Worm (Caenorhabditis elegans) whole organism, mixed stage, embryonic: ENCODE data around the gene dpy-18.

Experiments used
- M03D4.4 ChIP-seq: sonication (generic microtip); optimal IDR thresholded peaks from 2 replicates; lab custom pipeline; 2017; ENCODE audit warnings: mild to moderate bottlenecking, missing genetic modification characterization, missing compliant biosample characterization
- ceh-39 ChIP-seq: fragments of 150-350 bp; optimal IDR thresholded peaks from 2 replicates; lab custom pipeline; 2014; ENCODE audit warnings: missing biosample characterization, missing genetic modification characterization
- ceh-43 ChIP-seq: fragments of 200-800 bp; sonication (Bioruptor generic); optimal IDR thresholded peaks from 2 replicates; lab custom pipeline; 2018; ENCODE audit warnings: mild to moderate bottlenecking, missing genetic modification characterization, moderate library complexity, missing compliant biosample characterization
- ceh-83 ChIP-seq: fragments of 200-800 bp; sonication (Bioruptor generic); optimal IDR thresholded peaks from 2 replicates; lab custom pipeline; 2018; ENCODE audit warnings: mild to moderate bottlenecking, missing genetic modification characterization, missing compliant biosample characterization
- ces-1 ChIP-seq: fragments of 150-350 bp; optimal IDR thresholded peaks from 2 replicates; lab custom pipeline; 2014; ENCODE audit warnings: missing biosample characterization, missing genetic modification reagents, missing genetic modification characterization
- cnd-1 ChIP-seq: fragments of 200-800 bp; sonication (Bioruptor generic); optimal IDR thresholded peaks from 2 replicates; lab custom pipeline; 2018; ENCODE audit warnings: mild to moderate bottlenecking, missing genetic modification characterization, missing compliant biosample characterization
- drap-1 ChIP-seq: fragments of 200-800 bp; sonication (Bioruptor generic); optimal IDR thresholded peaks from 3 replicates; lab custom pipeline; 2018; ENCODE audit warnings: mild to moderate bottlenecking, missing genetic modification characterization, missing compliant biosample characterization
- elt-1 ChIP-seq: sonication (generic microtip); optimal IDR thresholded peaks from 2 replicates; lab custom pipeline; 2017; ENCODE audit warnings: missing genetic modification characterization, mild to moderate bottlenecking, missing compliant biosample characterization, antibody characterized with exemption, moderate library complexity, borderline replicate concordance; ENCODE audit not compliant: insufficient read depth
- elt-3 ChIP-seq: fragments of 150-350 bp; optimal IDR thresholded peaks from 2 replicates; lab custom pipeline; 2014; ENCODE audit warnings: missing biosample characterization, missing genetic modification characterization
- ham-2 ChIP-seq: fragments of 200-800 bp; sonication (Bioruptor generic); optimal IDR thresholded peaks from 2 replicates; lab custom pipeline; 2018; ENCODE audit warnings: mild to moderate bottlenecking, missing genetic modification characterization, missing compliant biosample characterization
- hlh-1 ChIP-seq: fragments of 150-350 bp; optimal IDR thresholded peaks from 2 replicates; lab custom pipeline; 2014; ENCODE audit warnings: missing biosample characterization, missing genetic modification reagents, missing genetic modification characterization
- lin-13 ChIP-seq: fragments of 150-350 bp; optimal IDR thresholded peaks from 2 replicates; lab custom pipeline; 2014; ENCODE audit warnings: missing biosample characterization, missing genetic modification characterization
- mls-2 ChIP-seq: sonication (generic microtip); optimal IDR thresholded peaks from 2 replicates; lab custom pipeline; 2016; ENCODE audit warnings: mild to moderate bottlenecking, missing genetic modification characterization, moderate library complexity, missing compliant biosample characterization
- nhr-2 ChIP-seq: fragments of 150-350 bp; optimal IDR thresholded peaks from 2 replicates; lab custom pipeline; 2014; ENCODE audit warnings: missing biosample characterization, missing genetic modification characterization
- nhr-237 ChIP-seq: fragments of 150-350 bp; optimal IDR thresholded peaks from 2 replicates; lab custom pipeline; 2014; ENCODE audit warnings: missing biosample characterization, missing genetic modification characterization
- nhr-28 ChIP-seq: fragments of 150-350 bp; optimal IDR thresholded peaks from 2 replicates; lab custom pipeline; 2014; ENCODE audit warnings: missing biosample characterization, missing genetic modification characterization
- nhr-76 ChIP-seq: sonication (generic microtip); optimal IDR thresholded peaks from 2 replicates; lab custom pipeline; 2017; ENCODE audit warnings: missing biosample characterization, missing genetic modification characterization
- pha-4 ChIP-seq: fragments of 150-350 bp; optimal IDR thresholded peaks from 2 replicates; lab custom pipeline; 2018; ENCODE audit warnings: missing biosample characterization, missing genetic modification reagents, missing genetic modification characterization
- snpc-4 ChIP-seq: fragments of 150-350 bp; optimal IDR thresholded peaks from 2 replicates; lab custom pipeline; 2014; ENCODE audit warnings: missing biosample characterization, missing genetic modification characterization
- sptf-1 ChIP-seq: sonication (generic microtip); optimal IDR thresholded peaks from 2 replicates; lab custom pipeline; 2017; ENCODE audit warnings: mild to moderate bottlenecking, missing genetic modification characterization, moderate library complexity, missing compliant biosample characterization
- tbx-8 ChIP-seq: fragments of 200-800 bp; sonication (Bioruptor generic); optimal IDR thresholded peaks from 2 replicates; lab custom pipeline; 2018; ENCODE audit warnings: mild to moderate bottlenecking, missing genetic modification characterization, moderate library complexity, missing compliant biosample characterization
- unc-120 ChIP-seq: sonication (generic microtip); optimal IDR thresholded peaks from 2 replicates; lab custom pipeline; 2017; ENCODE audit warnings: missing genetic modification characterization, missing compliant biosample characterization; ENCODE audit not compliant: poor library complexity, severe bottlenecking
- unc-39 ChIP-seq: fragments of 150-350 bp; optimal IDR thresholded peaks from 2 replicates; lab custom pipeline; 2014; ENCODE audit warnings: missing biosample characterization, missing genetic modification characterization
- zip-8 ChIP-seq: fragments of 150-350 bp; optimal IDR thresholded peaks from 2 replicates; lab custom pipeline; 2014; ENCODE audit warnings: missing biosample characterization, missing genetic modification characterization
- ztf-11 ChIP-seq: fragments of 150-350 bp; optimal IDR thresholded peaks from 2 replicates; lab custom pipeline; 2014; ENCODE audit warnings: missing biosample characterization, missing genetic modification characterization

Gene dpy-18

DNA sequence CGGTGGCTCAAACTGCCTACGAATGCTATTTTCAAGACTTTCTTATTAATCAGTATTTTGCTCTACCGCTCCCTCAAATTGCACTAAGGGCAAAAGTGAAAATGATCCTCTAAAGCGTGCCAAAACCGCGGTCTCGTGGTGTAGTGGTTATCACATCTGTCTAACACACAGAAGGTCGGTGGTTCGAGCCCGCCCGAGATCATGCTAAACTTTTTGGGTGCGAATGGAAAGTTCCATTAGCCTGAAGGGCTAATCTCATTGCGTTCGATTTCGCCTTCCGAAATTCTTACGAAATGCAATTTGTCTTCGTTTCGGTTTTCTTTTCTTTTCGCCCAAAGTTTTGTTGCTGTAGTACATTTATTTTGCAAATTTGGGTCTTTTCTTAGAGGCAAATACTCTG is 24.3 kb downstream of the dpy-18 start:
- TF ChIP-seq ces-1, result peak; percentile 97
- peak; percentile 3 for TF ChIP-seq drap-1
- no peak for TF ChIP-seq lin-13
- no peak for TF ChIP-seq ceh-43
- TF ChIP-seq nhr-28 (tag; lab: Kevin White, UChicago), result no peak

DNA sequence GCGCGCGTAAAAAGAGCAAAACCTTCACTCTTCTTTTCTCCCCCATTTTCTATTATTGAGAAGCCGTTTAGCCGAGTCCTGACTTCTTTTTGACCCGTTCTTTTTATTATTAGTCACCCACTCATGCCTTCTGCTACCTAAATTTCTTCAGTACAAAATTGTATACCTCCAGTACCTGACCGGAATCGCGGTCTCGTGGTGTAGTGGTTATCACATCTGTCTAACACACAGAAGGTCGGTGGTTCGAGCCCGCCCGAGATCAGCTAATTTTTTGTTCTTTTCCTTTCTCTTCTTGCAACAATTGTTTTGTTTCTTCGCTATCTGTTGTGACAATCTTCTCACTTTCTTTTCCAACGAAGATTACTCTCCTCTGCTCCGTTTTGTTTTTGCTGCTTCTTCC is 24.9 kb downstream of the dpy-18 start:
- peak; percentile 26 for TF ChIP-seq hlh-1 (tag; lab: Kevin White, UChicago)
- TF ChIP-seq sptf-1 (tag; lab: Kevin White, UChicago), result peak; percentile 48
- no peak for TF ChIP-seq nhr-2 (tag; lab: Kevin White, UChicago)

DNA sequence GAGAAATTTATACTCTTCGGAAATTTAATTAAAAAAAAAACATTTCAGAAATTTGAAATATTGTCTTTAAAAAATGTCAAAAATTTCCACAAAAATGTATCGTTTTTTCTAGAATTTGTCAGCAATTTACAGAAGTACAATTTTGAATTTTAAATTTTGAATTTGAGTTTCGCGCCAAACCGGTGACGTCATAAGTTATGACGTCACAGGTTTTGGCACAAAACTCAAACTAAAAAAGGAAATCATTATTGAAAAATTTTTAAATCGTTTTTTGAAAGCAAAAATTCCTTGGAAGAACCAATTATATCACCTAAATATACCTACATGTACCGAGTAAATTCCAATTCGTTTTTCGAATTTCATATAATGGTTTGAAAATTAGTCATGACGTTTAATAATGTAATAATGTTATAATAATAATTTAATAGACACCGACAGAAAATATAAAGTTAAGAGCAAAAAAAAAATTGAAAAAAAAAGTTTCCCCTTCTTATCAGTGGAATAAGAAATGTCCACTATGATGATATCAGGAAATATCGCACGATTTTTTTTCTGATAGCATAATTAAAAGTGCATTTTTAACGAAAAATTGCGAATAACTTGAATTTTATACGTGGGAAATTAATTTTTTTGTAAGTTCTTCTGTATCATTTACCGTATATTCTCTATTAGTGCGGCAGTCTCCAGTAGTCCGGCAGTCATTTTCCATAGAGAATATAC is 27.5 kb downstream of the dpy-18 start:
- TF ChIP-seq zip-8 (tag; lab: Kevin White, UChicago) (peak; percentile 98), lin-13 (no peak)

DNA sequence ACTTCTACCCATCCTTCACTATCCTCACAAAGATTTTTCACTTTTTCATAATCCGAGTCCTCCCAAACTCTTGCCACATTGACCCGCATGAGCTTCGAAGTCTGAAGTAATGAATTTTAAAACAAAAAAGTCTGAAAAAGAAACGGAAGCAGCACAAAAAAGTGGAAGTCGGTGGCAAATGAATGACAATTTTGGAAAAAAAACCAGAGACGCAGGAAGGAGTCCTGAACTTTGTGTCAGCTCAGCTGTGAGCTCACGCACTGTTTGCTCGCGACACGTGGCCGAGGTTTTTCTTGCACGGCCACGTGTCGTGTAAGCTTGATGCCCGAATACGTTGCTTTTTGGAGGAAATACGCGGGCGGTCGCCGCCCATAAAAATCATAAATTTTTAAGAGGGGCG is 31.4 kb downstream of the dpy-18 start, which contains the start of gene T28D6.7:
Gene T28D6.7, minus strand, starts transcription at position 101 of the 400 bp plus-strand sequence.
- no peak for TF ChIP-seq mls-2 (tag; lab: Kevin White, UChicago)
- no peak for TF ChIP-seq ceh-83 (GFP tag; lab: Kevin White, UChicago)

DNA sequence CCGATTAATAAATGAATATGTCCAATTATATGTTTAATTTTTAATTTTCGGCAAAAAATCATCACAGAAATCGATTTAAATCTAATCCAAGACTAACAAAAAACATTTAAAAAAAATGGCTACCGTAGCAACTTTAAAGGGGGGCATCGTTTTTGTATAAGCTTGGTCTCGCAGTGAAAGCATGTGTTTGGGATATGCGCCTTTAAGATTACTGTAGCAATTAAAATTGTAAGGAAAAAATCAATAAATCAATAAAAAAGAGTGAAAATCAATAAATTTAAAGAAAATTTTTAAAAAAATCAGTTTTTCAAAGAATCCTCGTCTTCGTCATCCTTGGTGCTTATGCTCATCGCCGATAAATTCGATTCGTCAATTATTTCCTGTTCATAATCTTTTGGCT is 33.7 kb downstream of the dpy-18 start:
- TF ChIP-seq elt-1 (tag; lab: Kevin White, UChicago) (no peak), elt-3 (tag; lab: Kevin White, UChicago) (no peak), zip-8 (tag; lab: Kevin White, UChicago) (no peak), nhr-237 (tag; lab: Kevin White, UChicago) (no peak), ceh-43 (no peak), mls-2 (tag; lab: Kevin White, UChicago) (no peak), sptf-1 (tag; lab: Kevin White, UChicago) (no peak), M03D4.4 (no peak)

DNA sequence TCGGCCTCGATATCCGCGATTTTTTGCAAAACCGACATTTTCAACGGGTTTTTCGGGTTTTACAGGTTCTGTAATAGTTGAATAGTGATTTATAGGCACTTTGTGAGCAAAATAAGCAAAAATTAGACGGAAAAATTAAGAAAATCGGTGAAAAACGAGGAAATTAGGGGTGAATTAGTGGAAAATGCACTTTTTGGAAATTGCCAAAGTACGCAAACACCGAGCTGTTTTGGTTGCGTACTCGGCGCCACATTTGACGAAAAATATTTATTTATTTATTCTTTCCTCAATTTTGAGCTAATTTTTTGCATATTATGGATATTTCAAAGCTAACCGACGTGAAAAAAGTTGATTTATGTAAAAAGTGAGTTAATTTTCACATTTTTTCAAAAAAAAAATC is 34.7 kb downstream of the dpy-18 start, which contains the start of the genes T28D6.6 and pen-2:
Gene T28D6.6, minus strand, starts transcription at position 68 of the 400 bp plus-strand sequence.
Gene pen-2, plus strand, starts transcription at position 282 of the 400 bp plus-strand sequence.
- TF ChIP-seq pha-4 (tag; lab: Kevin White, UChicago) (no peak), ceh-39 (tag; lab: Kevin White, UChicago) (no peak), ces-1 (peak; percentile 74), unc-120 (tag; lab: Kevin White, UChicago) (peak; percentile 31)

DNA sequence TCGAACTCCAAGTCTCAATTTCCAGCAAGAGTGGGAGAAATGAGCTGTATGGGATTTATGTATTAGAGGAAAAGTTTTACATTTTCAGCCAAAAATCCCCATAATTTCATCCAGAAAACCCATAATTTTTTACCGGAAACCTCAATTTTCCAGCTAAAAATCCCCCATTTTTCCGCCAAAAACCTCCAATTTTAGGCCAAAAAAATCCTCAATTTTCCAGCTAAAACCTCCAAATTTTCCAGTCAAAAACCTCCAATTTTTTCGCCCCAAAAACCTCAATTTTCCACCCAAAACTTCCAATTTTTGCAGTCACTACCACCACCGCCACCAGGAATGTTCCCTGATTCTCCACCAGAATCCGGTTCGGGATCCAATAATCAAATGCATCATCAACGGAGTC is 36.3 kb downstream of the dpy-18 start:
- TF ChIP-seq nhr-28 (tag; lab: Kevin White, UChicago) (no peak), tbx-8 (no peak), ham-2 (GFP tag; lab: Kevin White, UChicago) (no peak), unc-39 (tag; lab: Kevin White, UChicago) (no peak), ces-1 (no peak), nhr-76 (tag; lab: Kevin White, UChicago) (no peak), M03D4.4 (no peak), elt-1 (tag; lab: Kevin White, UChicago) (no peak), mls-2 (tag; lab: Kevin White, UChicago) (no peak), cnd-1 (tag; lab: Kevin White, UChicago) (no peak), unc-120 (tag; lab: Kevin White, UChicago) (no peak), drap-1 (no peak), sptf-1 (tag; lab: Kevin White, UChicago) (no peak), snpc-4 (tag; lab: Kevin White, UChicago) (no peak)

DNA sequence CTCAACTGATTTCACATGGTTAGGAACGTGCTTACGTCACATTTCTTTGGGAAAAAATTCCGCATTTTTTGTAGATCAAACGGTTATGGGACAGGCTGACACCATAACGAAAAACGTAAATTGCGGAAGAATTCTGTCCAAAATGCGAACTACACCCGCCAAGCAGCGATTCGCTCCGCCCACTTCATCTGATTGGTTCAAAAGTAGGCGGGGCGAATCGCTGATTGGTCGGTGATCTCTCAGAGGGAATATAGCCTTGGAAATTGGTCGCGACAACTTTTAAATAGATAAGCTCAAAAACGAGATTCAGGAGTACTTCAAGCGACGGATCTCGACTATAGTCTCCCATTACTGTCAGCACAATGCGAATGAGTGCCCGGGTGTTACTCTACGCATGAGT is 40.2 kb downstream of the dpy-18 start:
- TF ChIP-seq ztf-11 (no peak), cnd-1 (tag; lab: Kevin White, UChicago) (no peak), unc-120 (tag; lab: Kevin White, UChicago) (no peak)
